Worm (Caenorhabditis elegans) whole organism, L3 larva: Measurements from ENCODE around the gene F46F5.1.

ENCODE experiments used
- ZK546.5 ChIP-seq: sonication (generic microtip); optimal IDR thresholded peaks from 2 replicates; lab custom pipeline; 2017; ENCODE audit warnings: missing biosample characterization, missing genetic modification characterization
- aly-2 ChIP-seq: fragments of 150-350 bp; optimal IDR thresholded peaks from 2 replicates; lab custom pipeline; 2014; ENCODE audit warnings: missing biosample characterization, missing genetic modification characterization
- ama-1 ChIP-seq: fragments of 150-350 bp; optimal IDR thresholded peaks from 2 replicates; lab custom pipeline; 2018
- ceh-16 ChIP-seq: sonication (generic microtip); optimal IDR thresholded peaks from 2 replicates; lab custom pipeline; 2017; ENCODE audit warnings: missing biosample characterization, missing genetic modification characterization
- ceh-82 ChIP-seq: fragments of 150-350 bp; optimal IDR thresholded peaks from 2 replicates; lab custom pipeline; 2014; ENCODE audit warnings: missing biosample characterization, missing genetic modification characterization
- ceh-9 ChIP-seq: sonication (generic microtip); optimal IDR thresholded peaks from 2 replicates; lab custom pipeline; 2018; ENCODE audit warnings: missing biosample characterization, missing genetic modification characterization
- egl-27 ChIP-seq: sonication (generic microtip); optimal IDR thresholded peaks from 4 replicates; lab custom pipeline; 2017; ENCODE audit warnings: missing biosample characterization, missing genetic modification reagents, missing genetic modification characterization
- elt-1 ChIP-seq: fragments of 150-350 bp; optimal IDR thresholded peaks from 2 replicates; lab custom pipeline; 2014; ENCODE audit warnings: missing biosample characterization, missing genetic modification characterization
- elt-2 ChIP-seq: sonication (generic microtip); optimal IDR thresholded peaks from 2 replicates; lab custom pipeline; 2016; ENCODE audit warnings: missing genetic modification reagents, mild to moderate bottlenecking, missing genetic modification characterization, missing compliant biosample characterization
- elt-3 ChIP-seq, 3 experiments: fragments of 150-350 bp in 1 of 3; sonication (generic microtip) in 2 of 3; optimal IDR thresholded peaks; 2 replicates in 2 of 3; 4 replicates in 1 of 3; lab custom pipeline; 2014 to 2017; ENCODE audit warnings: missing biosample characterization in 3 of 3, missing genetic modification characterization in 3 of 3
- eor-1 ChIP-seq, 2 experiments: fragments of 150-350 bp; optimal IDR thresholded peaks; 2 replicates each; lab custom pipeline; 2014 to 2018; ENCODE audit warnings: missing biosample characterization in 2 of 2, missing genetic modification characterization in 2 of 2
- fos-1 ChIP-seq: fragments of 150-350 bp; optimal IDR thresholded peaks from 2 replicates; lab custom pipeline; 2014; ENCODE audit warnings: missing biosample characterization, missing genetic modification characterization
- jun-1 ChIP-seq: fragments of 150-350 bp; optimal IDR thresholded peaks from 2 replicates; lab custom pipeline; 2014; ENCODE audit warnings: missing biosample characterization, missing genetic modification reagents, missing genetic modification characterization
- lsy-12 ChIP-seq: sonication (generic microtip); optimal IDR thresholded peaks from 2 replicates; lab custom pipeline; 2016; ENCODE audit warnings: mild to moderate bottlenecking, missing genetic modification characterization, missing compliant biosample characterization
- mdl-1 ChIP-seq: fragments of 150-350 bp; optimal IDR thresholded peaks from 2 replicates; lab custom pipeline; 2014; ENCODE audit warnings: missing biosample characterization, missing genetic modification characterization
- mml-1 ChIP-seq: fragments of 150-350 bp; sonication (generic microtip); optimal IDR thresholded peaks from 3 replicates; lab custom pipeline; 2014; ENCODE audit warnings: missing biosample characterization, missing genetic modification characterization
- nfya-1 ChIP-seq: sonication (generic microtip); optimal IDR thresholded peaks from 2 replicates; lab custom pipeline; 2017; ENCODE audit warnings: missing genetic modification characterization, mild to moderate bottlenecking, missing compliant biosample characterization, antibody characterized with exemption, moderate library complexity; ENCODE audit not compliant: insufficient read depth
- nhr-11 ChIP-seq: fragments of 150-350 bp; optimal IDR thresholded peaks from 2 replicates; lab custom pipeline; 2014; ENCODE audit warnings: missing biosample characterization, missing genetic modification characterization
- nhr-12 ChIP-seq: fragments of 150-350 bp; optimal IDR thresholded peaks from 2 replicates; lab custom pipeline; 2014; ENCODE audit warnings: missing biosample characterization, missing genetic modification characterization
- nhr-23 ChIP-seq: fragments of 150-350 bp; optimal IDR thresholded peaks from 2 replicates; lab custom pipeline; 2014; ENCODE audit warnings: missing biosample characterization, missing genetic modification reagents, missing genetic modification characterization
- nhr-237 ChIP-seq: fragments of 150-350 bp; optimal IDR thresholded peaks from 2 replicates; lab custom pipeline; 2014; ENCODE audit warnings: missing biosample characterization, missing genetic modification characterization
- nhr-25 ChIP-seq: sonication (generic microtip); optimal IDR thresholded peaks from 2 replicates; lab custom pipeline; 2017; ENCODE audit warnings: missing biosample characterization, missing genetic modification characterization
- nhr-28 ChIP-seq: fragments of 150-350 bp; optimal IDR thresholded peaks from 2 replicates; lab custom pipeline; 2014; ENCODE audit warnings: missing biosample characterization, missing genetic modification characterization
- nhr-43 ChIP-seq: sonication (generic microtip); optimal IDR thresholded peaks from 2 replicates; lab custom pipeline; 2016; ENCODE audit warnings: mild to moderate bottlenecking, missing genetic modification characterization, missing compliant biosample characterization; ENCODE audit not compliant: poor library complexity, severe bottlenecking
- nhr-67 ChIP-seq: fragments of 150-350 bp; optimal IDR thresholded peaks from 2 replicates; lab custom pipeline; 2014; ENCODE audit warnings: missing biosample characterization, missing genetic modification characterization
- nhr-76 ChIP-seq: fragments of 150-350 bp; sonication (generic microtip); optimal IDR thresholded peaks from 5 replicates; lab custom pipeline; 2014; ENCODE audit warnings: missing biosample characterization, missing genetic modification characterization
- nhr-77 ChIP-seq: fragments of 150-350 bp; optimal IDR thresholded peaks from 2 replicates; lab custom pipeline; 2014; ENCODE audit warnings: missing biosample characterization, missing genetic modification characterization
- snpc-4 ChIP-seq: fragments of 150-350 bp; optimal IDR thresholded peaks from 2 replicates; lab custom pipeline; 2014; ENCODE audit warnings: missing biosample characterization, missing genetic modification characterization
- unc-39 ChIP-seq: sonication (generic microtip); optimal IDR thresholded peaks from 4 replicates; lab custom pipeline; 2017; ENCODE audit warnings: missing biosample characterization, missing genetic modification characterization
- zag-1 ChIP-seq: fragments of 150-350 bp; optimal IDR thresholded peaks from 2 replicates; lab custom pipeline; 2014; ENCODE audit warnings: missing biosample characterization, missing genetic modification characterization
- ztf-11 ChIP-seq: fragments of 150-350 bp; optimal IDR thresholded peaks from 2 replicates; lab custom pipeline; 2014; ENCODE audit warnings: missing biosample characterization, missing genetic modification characterization

F46F5.1 gene

ce11 chrII:803009-803408, 11.3 kb upstream of the F46F5.1 start, which contains the start of gene F46F5.13:
Gene F46F5.13, plus strand, starts transcription at chrII:803309.
- TF ChIP-seq nhr-28 (tag; lab: Kevin White, UChicago) (no peak), ztf-11 (tag; lab: Kevin White, UChicago) (no peak), fos-1 (tag; lab: Kevin White, UChicago) (no peak), nhr-76 (tag; lab: Kevin White, UChicago) (no peak), ZK546.5 (no peak), lsy-12 (tag; lab: Kevin White, UChicago) (no peak), zag-1 (no peak), nhr-25 (tag; lab: Kevin White, UChicago) (no peak), nhr-23 (tag; lab: Kevin White, UChicago) (no peak), aly-2 (tag; lab: Kevin White, UChicago) (no peak), unc-39 (tag; lab: Kevin White, UChicago) (no peak), elt-1 (tag; lab: Kevin White, UChicago) (no peak), mml-1 (tag; lab: Kevin White, UChicago) (no peak), nhr-12 (no peak), nhr-237 (tag; lab: Kevin White, UChicago) (no peak), ceh-9 (tag; lab: Kevin White, UChicago) (no peak), nhr-67 (tag; lab: Kevin White, UChicago) (no peak)

- TF ChIP-seq elt-3 (tag; optimal IDR thresholded peaks at IDR 0.05; lab: Kevin White, UChicago) (no peak), nhr-28 (tag; lab: Kevin White, UChicago) (no peak), unc-39 (tag; lab: Kevin White, UChicago) (no peak), mdl-1 (tag; lab: Kevin White, UChicago) (no peak), ceh-82 (tag; lab: Kevin White, UChicago) (no peak), nhr-43 (tag; lab: Kevin White, UChicago) (no peak), nhr-77 (tag; lab: Kevin White, UChicago) (no peak), ama-1 (lab: Kevin White, UChicago) (no peak), lsy-12 (tag; lab: Kevin White, UChicago) (no peak), nhr-12 (no peak), elt-2 (tag; lab: Kevin White, UChicago) (no peak)
These were observed 8.0 kb upstream of the F46F5.1 start, which contains the start of gene F46F5.14 for ce11 chrII:799700-800099. Gene F46F5.14, plus strand, starts transcription at chrII:800000.

- no peak for TF ChIP-seq egl-27
- no peak for TF ChIP-seq elt-1 (tag; lab: Kevin White, UChicago)
- no peak for TF ChIP-seq ceh-16
- TF ChIP-seq nfya-1, result no peak
- TF ChIP-seq eor-1 (tag; optimal IDR thresholded peaks at IDR 0.05; lab: Kevin White, UChicago), result no peak
- TF ChIP-seq nhr-76 (tag; lab: Kevin White, UChicago), result no peak
- no peak for TF ChIP-seq snpc-4 (tag; lab: Kevin White, UChicago)
- TF ChIP-seq jun-1, result no peak
- no peak for TF ChIP-seq nhr-25 (tag; lab: Kevin White, UChicago)
These were observed 5.7 kb upstream of the F46F5.1 start for ce11 chrII:797445-797844.

- TF ChIP-seq nhr-11 (tag; lab: Kevin White, UChicago) (no peak), lsy-12 (tag; lab: Kevin White, UChicago) (no peak), zag-1 (no peak), nhr-76 (tag; lab: Kevin White, UChicago) (no peak), aly-2 (tag; lab: Kevin White, UChicago) (no peak)
These were observed 5.2 kb upstream of the F46F5.1 start for ce11 chrII:796916-797315.

- TF ChIP-seq ceh-16, result no peak
- no peak for TF ChIP-seq nhr-67 (tag; lab: Kevin White, UChicago)
- TF ChIP-seq ceh-82 (tag; lab: Kevin White, UChicago), result no peak
- TF ChIP-seq lsy-12 (tag; lab: Kevin White, UChicago), result no peak
- no peak for TF ChIP-seq ztf-11 (tag; lab: Kevin White, UChicago)
These were observed 3.6 kb downstream of the F46F5.1 start, which contains the start of gene F46F5.15 for ce11 chrII:788139-788538. Gene F46F5.15, plus strand, starts transcription at chrII:788439.

ce11 chrII:786938-787337, 4.8 kb downstream of the F46F5.1 start, which contains the start of gene F46F5.16:
Gene F46F5.16, plus strand, starts transcription at chrII:787238.
- TF ChIP-seq ceh-9 (tag; lab: Kevin White, UChicago) (no peak), mdl-1 (tag; lab: Kevin White, UChicago) (no peak), aly-2 (tag; lab: Kevin White, UChicago) (no peak)
- TF ChIP-seq, all 47 proteins: peak for 0
